Fruit fly (Drosophila melanogaster): ENCODE measurements around the gene Tsp86D.

Gene Tsp86D

dm6 chr3R:10884678-10885421 is 16.3 kb downstream of the Tsp86D start, which contains the start of gene CG14696:
Gene CG14696 (minus strand): TSS chr3R:10885001.
- peak; percentile 57 for TF ChIP-seq BtbVII (GFP tag; optimal IDR thresholded peaks at IDR 0.05)
- TF ChIP-seq Atf3 (GFP tag; optimal IDR thresholded peaks at IDR 0.05), result peak; percentile 5
- TF ChIP-seq NfI (GFP tag; optimal IDR thresholded peaks at IDR 0.05), result no peak
- peak; percentile 52; the same call in 1 of the 2 replicates for TF ChIP-seq CG16779 (GFP tag; IDR thresholded peaks at IDR 0.05)
- no peak for TF ChIP-seq hkb (optimal IDR thresholded peaks at IDR 0.05)
- TF ChIP-seq hkb (GFP tag; IDR thresholded peaks at IDR 0.05), result no peak
- TF ChIP-seq CG30431 (GFP tag; optimal IDR thresholded peaks at IDR 0.05), result no peak
- TF ChIP-seq Dbx (GFP tag; IDR thresholded peaks at IDR 0.05), result peak; percentile 44; the same call in 1 of the 3 replicates
- 0 out of 4 replicates have a peak, but pooled peaks have one; percentile 9 for TF ChIP-seq chinmo (GFP tag; IDR thresholded peaks at IDR 0.05; ENCODE audit: partially characterized antibody)
- peak; percentile 59; the same call in 1 of the 3 replicates for TF ChIP-seq CG34422 (GFP tag; IDR thresholded peaks at IDR 0.05)
- TF ChIP-seq Eip74EF (GFP tag; optimal IDR thresholded peaks at IDR 0.05), result peak in 1 of 2 experiments; percentile 63
- TF ChIP-seq Dref (GFP tag; IDR thresholded peaks at IDR 0.05), result 0 out of 2 replicates have a peak, but pooled peaks have one; percentile 22
- TF ChIP-seq pros (GFP tag; optimal IDR thresholded peaks at IDR 0.05), result peak; percentile 39
- TF ChIP-seq sug (tag; optimal IDR thresholded peaks at IDR 0.05), result peak; percentile 77
- TF ChIP-seq so (GFP tag; IDR thresholded peaks at IDR 0.05), result peak; percentile 15; the same call in 1 of the 3 replicates
- TF ChIP-seq CG17385 (GFP tag; optimal IDR thresholded peaks at IDR 0.05), result peak; percentile 78
- TF ChIP-seq Awh (GFP tag; IDR thresholded peaks at IDR 0.05), result 0 out of 2 replicates have a peak, but pooled peaks have one; percentile 9
- peak; percentile 45 for TF ChIP-seq Jarid2 (GFP tag; optimal IDR thresholded peaks at IDR 0.05)
- 0 out of 2 replicates have a peak, but pooled peaks have one; percentile 14 for TF ChIP-seq Drgx (GFP tag; IDR thresholded peaks at IDR 0.05)
- TF ChIP-seq CG6654 (GFP tag; optimal IDR thresholded peaks at IDR 0.05), result no peak
- TF ChIP-seq CoRest (tag; optimal IDR thresholded peaks at IDR 0.05), result peak; percentile 26
- TF ChIP-seq Med (GFP tag), result peak; percentile 78
- TF ChIP-seq E2f1 (GFP tag; IDR thresholded peaks at IDR 0.05), result 0 out of 2 replicates have a peak, but pooled peaks have one; percentile 15
- TF ChIP-seq pan (optimal IDR thresholded peaks at IDR 0.05), result no peak
- TF ChIP-seq pan (GFP tag; optimal IDR thresholded peaks at IDR 0.05 in 1 of 2, IDR thresholded peaks at IDR 0.05 in 1 of 2), result no peak
- TF ChIP-seq CG10543 (GFP tag; optimal IDR thresholded peaks at IDR 0.05), result peak; percentile 34
- no peak for TF ChIP-seq CG13287 (GFP tag; IDR thresholded peaks at IDR 0.05; ENCODE audit: partially characterized antibody)
- 0 out of 3 replicates have a peak, but pooled peaks have one; percentile 36 for TF ChIP-seq ken (GFP tag; IDR thresholded peaks at IDR 0.05)
- peak in 1 of 2 experiments; percentile 64 for TF ChIP-seq crp (GFP tag; optimal IDR thresholded peaks at IDR 0.05)
- TF ChIP-seq CG32532 (GFP tag; IDR thresholded peaks at IDR 0.05), result 0 out of 2 replicates have a peak, but pooled peaks have one; percentile 27

DNA sequence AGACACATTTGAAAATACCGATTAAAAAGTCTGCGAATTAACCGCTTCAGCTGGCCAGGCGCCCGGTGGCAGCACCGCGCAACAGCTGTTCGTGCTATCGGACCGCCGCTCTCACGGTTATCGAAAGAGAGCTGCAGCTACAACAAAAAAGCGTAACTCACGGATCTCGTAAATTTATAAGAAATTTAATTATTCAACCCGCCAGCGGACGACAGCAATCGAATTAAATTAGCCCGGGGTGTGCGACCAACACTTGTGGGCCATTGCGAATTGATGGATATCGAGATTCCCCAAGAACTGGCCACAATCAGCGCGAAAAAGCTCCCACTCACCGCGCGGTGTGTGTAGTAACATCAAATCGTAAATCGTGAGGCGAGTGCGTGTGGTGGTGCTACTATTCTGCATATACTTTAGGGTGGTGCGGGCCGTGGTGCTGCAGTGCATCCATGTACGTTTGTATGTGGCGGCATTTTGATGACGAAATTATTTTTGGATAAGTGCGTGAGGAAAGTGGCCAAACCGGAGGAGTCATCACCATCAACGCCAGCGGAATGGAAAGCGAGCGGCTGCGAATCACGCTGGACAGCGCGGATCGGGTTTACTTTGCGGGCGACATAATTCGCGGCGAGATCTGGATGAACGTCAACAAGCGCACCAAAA is 17.0 kb downstream of the Tsp86D start, which contains the start of gene Leash:
Leash (plus strand) TSS at position 119 of the 660 bp plus-strand sequence.
- TF ChIP-seq Trl (optimal IDR thresholded peaks at IDR 0.05) (peak; percentile 53 to 61), Trl (GFP tag; optimal IDR thresholded peaks at IDR 0.05) (peak; percentile 19), Myb (GFP tag; optimal IDR thresholded peaks at IDR 0.05) (peak; percentile 86), Dp (GFP tag; optimal IDR thresholded peaks at IDR 0.05) (peak; percentile 73), esg (GFP tag; conservative IDR thresholded peaks at IDR 0.05) (no peak), CG34422 (GFP tag; IDR thresholded peaks at IDR 0.05) (peak; percentile 59; the same call in 1 of the 3 replicates), bsh (GFP tag; optimal IDR thresholded peaks at IDR 0.05) (peak in 1 of 2 experiments; percentile 7), CG16815 (GFP tag; optimal IDR thresholded peaks at IDR 0.05) (no peak), CG14014 (GFP tag; IDR thresholded peaks at IDR 0.05) (no peak), gem (tag; optimal IDR thresholded peaks at IDR 0.05) (no peak), CG14441 (GFP tag; IDR thresholded peaks at IDR 0.05) (0 out of 2 replicates have a peak, but pooled peaks have one; percentile 16), Hr3 (GFP tag; optimal IDR thresholded peaks at IDR 0.05) (no peak), amos (GFP tag; IDR thresholded peaks at IDR 0.05; ENCODE audit: partially characterized antibody) (peak; percentile 42; the same call in 1 of the 2 replicates), fu2 (GFP tag; optimal IDR thresholded peaks at IDR 0.05) (no peak), Adf1 (GFP tag; IDR thresholded peaks at IDR 0.05) (no peak), unc-4 (GFP tag; IDR thresholded peaks at IDR 0.05; ENCODE audit: partially characterized antibody) (peak; percentile 60; the same call in 1 of the 2 replicates), HLH3B (GFP tag; IDR thresholded peaks at IDR 0.05) (no peak), chinmo (GFP tag; IDR thresholded peaks at IDR 0.05; ENCODE audit: partially characterized antibody) (peak; percentile 69; the same call in 2 of the 4 replicates), CG17186 (GFP tag; optimal IDR thresholded peaks at IDR 0.05) (peak; percentile 27)

All from whole organism, embryonic.